Worm (Caenorhabditis elegans) whole organism, L1 larva: ENCODE measurements around the gene T14G10.8.

Experiments used
- C04F5.9 ChIP-seq: sonication (generic microtip); optimal IDR thresholded peaks from 2 replicates; lab custom pipeline; 2016; ENCODE audit warnings: missing genetic modification characterization, missing compliant biosample characterization
- C34B4.2 ChIP-seq: sonication (generic microtip); optimal IDR thresholded peaks from 2 replicates; lab custom pipeline; 2017; ENCODE audit warnings: mild to moderate bottlenecking, missing genetic modification characterization, missing compliant biosample characterization
- Y116A8C.19 ChIP-seq: sonication (generic microtip); optimal IDR thresholded peaks from 2 replicates; lab custom pipeline; 2016; ENCODE audit warnings: missing compliant biosample characterization, missing genetic modification characterization, borderline replicate concordance
- alr-1 ChIP-seq: fragments of 200-800 bp; sonication (Bioruptor generic); optimal IDR thresholded peaks from 2 replicates; lab custom pipeline; 2018; ENCODE audit warnings: borderline replicate concordance, mild to moderate bottlenecking, missing genetic modification characterization, missing compliant biosample characterization
- blmp-1 ChIP-seq: fragments of 150-350 bp; optimal IDR thresholded peaks from 2 replicates; lab custom pipeline; 2014; ENCODE audit warnings: missing biosample characterization, missing genetic modification characterization
- ceh-82 ChIP-seq, 3 experiments: fragments of 150-350 bp in 1 of 3; sonication (generic microtip) in 2 of 3; optimal IDR thresholded peaks; 2 replicates each; lab custom pipeline; 2014 to 2017; ENCODE audit warnings: missing biosample characterization in 3 of 3, missing genetic modification characterization in 3 of 3
- ceh-90 ChIP-seq: sonication (generic microtip); optimal IDR thresholded peaks from 2 replicates; lab custom pipeline; 2016; ENCODE audit warnings: missing genetic modification characterization, missing compliant biosample characterization
- ces-1 ChIP-seq: fragments of 150-350 bp; optimal IDR thresholded peaks from 2 replicates; lab custom pipeline; 2014; ENCODE audit warnings: missing biosample characterization, missing genetic modification reagents, missing genetic modification characterization
- dpl-1 ChIP-seq, 3 experiments: fragments of 150-350 bp in 2 of 3; sonication (generic microtip) in 1 of 3; optimal IDR thresholded peaks; 2 replicates each; lab custom pipeline; 2014 to 2017; ENCODE audit warnings: missing biosample characterization in 3 of 3, missing genetic modification characterization in 3 of 3, missing genetic modification reagents in 3 of 3
- dsc-1 ChIP-seq: sonication (generic microtip); optimal IDR thresholded peaks from 2 replicates; lab custom pipeline; 2016; ENCODE audit warnings: mild to moderate bottlenecking, missing genetic modification characterization, missing compliant biosample characterization
- efl-1 ChIP-seq, 4 experiments: fragments of 150-350 bp; optimal IDR thresholded peaks in 3 of 4; peaks in 1 of 4; 1 replicate in 1 of 4; 2 replicates in 3 of 4; lab custom pipeline; 2014; ENCODE audit warnings: missing biosample characterization in 2 of 4, missing genetic modification characterization in 2 of 4, missing genetic modification reagents in 2 of 4
- elt-2 ChIP-seq: sonication (generic microtip); optimal IDR thresholded peaks from 2 replicates; lab custom pipeline; 2016; ENCODE audit warnings: missing genetic modification characterization, mild to moderate bottlenecking, inconsistent platforms, missing compliant biosample characterization, missing genetic modification reagents
- elt-3 ChIP-seq, 6 experiments: fragments of 150-350 bp in 1 of 6; sonication (generic microtip); optimal IDR thresholded peaks; 2 replicates each; lab custom pipeline; 2017 to 2018; ENCODE audit warnings: missing biosample characterization in 6 of 6, missing genetic modification characterization in 6 of 6, inconsistent platforms in 1 of 6
- fkh-8 ChIP-seq: sonication (generic microtip); optimal IDR thresholded peaks from 2 replicates; lab custom pipeline; 2016; ENCODE audit warnings: mild to moderate bottlenecking, missing genetic modification characterization, missing compliant biosample characterization
- fos-1 ChIP-seq: fragments of 150-350 bp; optimal IDR thresholded peaks from 2 replicates; lab custom pipeline; 2014; ENCODE audit warnings: missing biosample characterization, missing genetic modification characterization
- hlh-4 ChIP-seq: sonication (generic microtip); optimal IDR thresholded peaks from 2 replicates; lab custom pipeline; 2016; ENCODE audit warnings: mild to moderate bottlenecking, missing genetic modification characterization, missing compliant biosample characterization
- isw-1 ChIP-seq: fragments of 200-800 bp; sonication (Bioruptor generic); IDR thresholded peaks from 2 replicates; pipeline ENCODE4 v1.3.6; 2022; ENCODE audit warnings: missing genetic modification characterization, missing compliant biosample characterization
- jun-1 ChIP-seq: fragments of 150-350 bp; optimal IDR thresholded peaks from 2 replicates; lab custom pipeline; 2014; ENCODE audit warnings: missing biosample characterization, missing genetic modification reagents, missing genetic modification characterization
- lin-14 ChIP-seq: fragments of 200-800 bp; sonication (Bioruptor generic); optimal IDR thresholded peaks from 2 replicates; lab custom pipeline; 2018; ENCODE audit warnings: mild to moderate bottlenecking, missing genetic modification characterization, moderate library complexity, missing compliant biosample characterization
- lir-3 ChIP-seq: sonication (generic microtip); optimal IDR thresholded peaks from 2 replicates; lab custom pipeline; 2016; ENCODE audit warnings: mild to moderate bottlenecking, missing genetic modification characterization, moderate library complexity, missing compliant biosample characterization; ENCODE audit not compliant: poor library complexity
- mab-9 ChIP-seq: fragments of 200-800 bp; sonication (Bioruptor generic); IDR thresholded peaks from 2 replicates; pipeline ENCODE4 v1.3.6; 2022; ENCODE audit warnings: missing genetic modification reagents, missing genetic modification characterization, missing compliant biosample characterization
- mdl-1 ChIP-seq, 2 experiments: fragments of 150-350 bp; optimal IDR thresholded peaks; 2 replicates each; lab custom pipeline; 2014 to 2017; ENCODE audit warnings: missing biosample characterization in 2 of 2, missing genetic modification characterization in 2 of 2, inconsistent platforms in 1 of 2
- mep-1 ChIP-seq: fragments of 150-350 bp; optimal IDR thresholded peaks from 2 replicates; lab custom pipeline; 2014; ENCODE audit warnings: missing biosample characterization, missing genetic modification characterization
- nhr-19 ChIP-seq: fragments of 200-800 bp; sonication (Bioruptor generic); conservative IDR thresholded peaks from 2 replicates; pipeline ENCODE4 v1.3.6; 2022; ENCODE audit warnings: missing genetic modification characterization, missing compliant biosample characterization
- nhr-20 ChIP-seq: sonication (generic microtip); optimal IDR thresholded peaks from 2 replicates; lab custom pipeline; 2016; ENCODE audit warnings: mild to moderate bottlenecking, missing genetic modification characterization, missing compliant biosample characterization
- nhr-47 ChIP-seq: sonication (generic microtip); optimal IDR thresholded peaks from 2 replicates; lab custom pipeline; 2016; ENCODE audit warnings: mild to moderate bottlenecking, missing genetic modification characterization, moderate library complexity, missing compliant biosample characterization
- nhr-71 ChIP-seq: sonication (generic microtip); optimal IDR thresholded peaks from 2 replicates; lab custom pipeline; 2016; ENCODE audit warnings: mild to moderate bottlenecking, missing genetic modification characterization, moderate library complexity, missing compliant biosample characterization
- nhr-77 ChIP-seq: fragments of 150-350 bp; optimal IDR thresholded peaks from 2 replicates; lab custom pipeline; 2014; ENCODE audit warnings: missing biosample characterization, missing genetic modification characterization
- nhr-85 ChIP-seq: sonication (generic microtip); peaks from one replicate; lab custom pipeline; 2016; ENCODE audit warnings: missing genetic modification characterization, inconsistent platforms, missing compliant biosample characterization
- nhr-90 ChIP-seq: sonication (generic microtip); optimal IDR thresholded peaks from 2 replicates; lab custom pipeline; 2016; ENCODE audit warnings: mild to moderate bottlenecking, missing genetic modification characterization, missing compliant biosample characterization; ENCODE audit not compliant: poor library complexity
- pag-3 ChIP-seq: sonication (generic microtip); optimal IDR thresholded peaks from 2 replicates; lab custom pipeline; 2017; ENCODE audit warnings: missing genetic modification characterization, mild to moderate bottlenecking, missing compliant biosample characterization, antibody characterized with exemption, borderline replicate concordance; ENCODE audit not compliant: insufficient read depth
- pax-3 ChIP-seq: fragments of 200-800 bp; sonication (Bioruptor generic); optimal IDR thresholded peaks from 2 replicates; lab custom pipeline; 2018; ENCODE audit warnings: mild to moderate bottlenecking, missing genetic modification characterization, moderate library complexity, missing compliant biosample characterization
- snpc-4 ChIP-seq: fragments of 150-350 bp; optimal IDR thresholded peaks from 2 replicates; lab custom pipeline; 2014; ENCODE audit warnings: missing biosample characterization, missing genetic modification characterization
- snu-23 ChIP-seq: sonication (generic microtip); optimal IDR thresholded peaks from 2 replicates; lab custom pipeline; 2016; ENCODE audit warnings: missing genetic modification characterization, missing compliant biosample characterization
- sox-4 ChIP-seq: sonication (generic microtip); optimal IDR thresholded peaks from 2 replicates; lab custom pipeline; 2016; ENCODE audit warnings: missing genetic modification characterization, missing compliant biosample characterization
- vab-15 ChIP-seq: sonication (generic microtip); optimal IDR thresholded peaks from 2 replicates; lab custom pipeline; 2017; ENCODE audit warnings: missing genotype, mild to moderate bottlenecking, missing genetic modification characterization, missing compliant biosample characterization
- xbp-1 ChIP-seq: sonication (generic microtip); optimal IDR thresholded peaks from 2 replicates; lab custom pipeline; 2016; ENCODE audit warnings: missing genetic modification characterization, missing compliant biosample characterization

The T14G10.8 gene

DNA sequence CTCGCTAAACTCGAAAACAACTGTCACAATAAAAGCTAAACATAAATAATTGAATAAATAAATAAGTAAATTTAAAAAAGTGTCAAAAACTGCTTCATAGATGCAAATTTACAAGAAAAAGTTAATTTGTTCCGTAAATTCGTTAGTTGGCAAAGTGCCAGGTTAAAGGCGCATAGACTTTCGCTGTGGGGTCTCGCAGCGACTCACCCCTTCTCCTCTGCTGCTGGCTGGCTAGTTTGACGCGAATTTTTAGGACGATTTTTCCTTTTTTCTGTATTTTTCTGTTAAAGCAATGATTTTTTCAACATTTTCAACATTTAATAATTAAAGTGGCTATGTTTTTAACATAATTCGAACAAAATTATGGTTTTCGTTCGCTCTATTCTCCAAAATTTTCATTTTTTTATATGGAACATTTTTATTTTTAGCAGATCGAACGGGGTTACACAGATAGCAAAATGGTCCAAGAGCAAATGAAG lies 29.5 kb upstream of the T14G10.8 start, which contains the start of gene rack-1 (continued):
- TF ChIP-seq nhr-77 (peak; percentile 21), dsc-1 (peak; percentile 35), C04F5.9 (tag; lab: Kevin White, UChicago) (no peak), mdl-1 (tag; optimal IDR thresholded peaks at IDR 0.05; lab: Kevin White, UChicago) (peak in 1 of 2 experiments; percentile 38), nhr-20 (tag; lab: Kevin White, UChicago) (peak; percentile 65), C34B4.2 (tag; lab: Kevin White, UChicago) (no peak), sox-4 (no peak), ceh-82 (tag; optimal IDR thresholded peaks at IDR 0.05; lab: Kevin White, UChicago) (peak in 2 of 3 experiments; percentile 32 to 75), ces-1 (GFP tag; lab: Kevin White, UChicago) (no peak), elt-2 (tag; lab: Kevin White, UChicago) (peak; percentile 19), jun-1 (peak; percentile 41), nhr-71 (tag; lab: Kevin White, UChicago) (peak; percentile 74), pax-3 (tag; lab: Kevin White, UChicago) (no peak), snpc-4 (tag; lab: Kevin White, UChicago) (peak; percentile 15), elt-3 (tag; optimal IDR thresholded peaks at IDR 0.05; lab: Kevin White, UChicago) (peak in 1 of 6 experiments; percentile 51), snu-23 (peak; percentile 68), fkh-8 (tag; lab: Kevin White, UChicago) (peak; percentile 58), alr-1 (tag; lab: Kevin White, UChicago) (no peak), vab-15 (no peak), dpl-1 (GFP tag; optimal IDR thresholded peaks at IDR 0.05; lab: Kevin White, UChicago) (peak; percentile 48 to 71 (median 52))

DNA sequence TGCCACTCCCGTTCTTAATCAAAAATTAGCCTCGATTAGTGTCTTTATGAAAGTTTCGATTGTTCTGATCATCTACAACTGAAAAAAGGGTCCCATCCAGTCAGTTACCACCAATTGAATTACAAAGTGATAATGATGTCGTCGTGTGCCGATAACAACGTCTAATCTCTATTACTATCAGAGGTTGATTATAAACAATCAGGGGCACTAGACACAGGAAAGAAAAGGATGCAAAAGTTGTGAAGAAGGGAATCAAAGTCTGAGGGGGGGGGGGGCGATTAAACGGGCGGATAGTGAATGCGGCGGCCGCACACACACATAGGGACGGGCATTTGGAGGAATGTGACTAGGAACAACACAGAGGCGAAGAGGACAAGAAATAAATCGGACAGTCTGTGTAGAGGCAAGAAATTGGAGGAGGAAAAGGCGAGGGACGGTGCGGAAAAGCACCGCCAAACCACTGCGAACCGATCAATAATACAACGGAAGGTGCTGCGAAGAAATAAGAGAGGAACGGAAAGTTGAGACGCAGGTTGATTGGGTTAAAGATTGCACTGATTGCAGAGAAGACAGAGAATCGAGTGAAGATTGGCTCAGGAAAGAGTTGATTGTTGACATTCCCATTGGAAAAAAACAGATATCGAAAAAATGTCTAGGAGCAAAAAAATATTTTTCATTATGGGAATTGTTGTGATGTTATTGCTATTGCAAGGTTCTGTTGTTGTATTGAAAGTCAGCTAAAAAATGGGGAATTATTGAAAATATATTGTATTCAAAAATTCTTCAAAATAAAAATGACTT lies 28.3 kb upstream of the T14G10.8 start:
- TF ChIP-seq blmp-1 (tag; lab: Kevin White, UChicago) (peak; percentile 74), nhr-85 (tag; lab: Kevin White, UChicago) (no peak), lir-3 (no peak), lin-14 (GFP tag; lab: Kevin White, UChicago) (peak; percentile 73), isw-1 (GFP tag; lab: Robert Waterston, UW) (no peak), snu-23 (peak; percentile 25), efl-1 (optimal IDR thresholded peaks at IDR 0.05; lab: Kevin White, UChicago) (no peak), efl-1 (GFP tag; optimal IDR thresholded peaks at IDR 0.05 in 1 of 2; lab: Kevin White, UChicago) (peak in 1 of 2 experiments; percentile 62), elt-2 (tag; lab: Kevin White, UChicago) (peak; percentile 45), C04F5.9 (tag; lab: Kevin White, UChicago) (no peak), elt-3 (tag; optimal IDR thresholded peaks at IDR 0.05; lab: Kevin White, UChicago) (peak in 2 of 6 experiments; percentile 0 to 8), xbp-1 (no peak), nhr-20 (tag; lab: Kevin White, UChicago) (peak; percentile 19), nhr-90 (tag; lab: Kevin White, UChicago) (peak; percentile 33), mep-1 (peak; percentile 14), fos-1 (tag; lab: Kevin White, UChicago) (no peak), nhr-19 (GFP tag; lab: Robert Waterston, UW) (peak; percentile 9; the same call in 1 of the 2 replicates), pag-3 (tag; lab: Kevin White, UChicago) (no peak), hlh-4 (tag; lab: Kevin White, UChicago) (no peak), nhr-71 (tag; lab: Kevin White, UChicago) (peak; percentile 14), vab-15 (no peak), nhr-47 (tag; lab: Kevin White, UChicago) (peak; percentile 0)

DNA sequence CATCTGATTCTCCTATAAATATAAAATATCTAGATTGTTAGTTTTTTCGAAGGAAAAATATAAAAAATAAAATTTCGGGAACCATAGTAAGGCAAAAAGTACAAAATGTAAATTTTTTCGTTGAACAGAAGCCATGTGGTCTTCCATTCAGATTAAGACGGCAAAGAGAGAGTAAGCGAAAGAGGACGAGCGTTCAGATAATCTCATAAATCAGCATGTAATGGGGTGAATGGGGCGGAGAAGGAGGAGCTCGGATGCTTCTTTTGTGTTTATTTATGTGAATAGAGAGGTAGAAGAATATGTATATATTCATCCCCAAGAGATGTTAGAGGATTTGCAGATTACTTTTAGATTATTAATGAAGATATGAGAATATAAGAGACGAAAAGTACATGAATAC lies 27.5 kb upstream of the T14G10.8 start, which contains the start of gene pxf-1:
TSS of gene pxf-1 (minus strand) at position 14 of the 400 bp plus-strand sequence.
- TF ChIP-seq vab-15 (no peak), lin-14 (GFP tag; lab: Kevin White, UChicago) (no peak), fkh-8 (tag; lab: Kevin White, UChicago) (no peak), fos-1 (tag; lab: Kevin White, UChicago) (no peak), nhr-20 (tag; lab: Kevin White, UChicago) (no peak), ceh-90 (no peak), snu-23 (no peak), mab-9 (GFP tag; lab: Robert Waterston, UW) (no peak), Y116A8C.19 (tag; lab: Kevin White, UChicago) (no peak), jun-1 (no peak), nhr-77 (no peak), sox-4 (no peak)
- TF ChIP-seq, all 84 proteins: peak for 0
